Fruit fly (Drosophila melanogaster): Measurements from ENCODE around the gene CG33108.

dm6 chr3R:23948466-23949413, 46.7 kb upstream of the CG33108 start:
- TF ChIP-seq CG13204 (GFP tag; optimal IDR thresholded peaks at IDR 0.05) (peak; percentile 88), CG15710 (tag; optimal IDR thresholded peaks at IDR 0.05) (peak; percentile 98), CG8301 (tag; optimal IDR thresholded peaks at IDR 0.05) (peak; percentile 89)
